Fruit fly (Drosophila melanogaster): ENCODE data around the gene red.

DNA sequence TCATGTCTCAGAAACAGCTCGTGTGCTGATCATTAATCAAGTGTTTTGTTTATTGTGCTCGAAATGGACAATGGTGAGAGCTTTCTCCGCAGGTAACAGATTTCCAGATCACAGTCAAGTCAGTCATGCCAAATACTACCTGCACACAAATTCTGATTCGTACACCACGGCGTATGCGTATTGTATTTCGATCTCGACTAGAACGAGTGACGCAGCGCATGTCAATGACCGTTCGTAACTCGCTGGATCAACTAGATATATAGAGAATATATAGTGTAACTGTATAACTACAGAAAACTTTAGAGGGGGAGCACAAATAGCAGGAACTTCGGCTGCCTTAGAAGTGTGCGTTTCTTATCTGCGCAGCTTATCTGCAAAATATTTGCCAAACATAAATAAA lies 7.8 kb downstream of the red start:
- TF ChIP-seq EcR (GFP tag; optimal IDR thresholded peaks at IDR 0.05) (no peak), Dll (optimal IDR thresholded peaks at IDR 0.05) (no peak), pan (optimal IDR thresholded peaks at IDR 0.05) (no peak), CG8478 (optimal IDR thresholded peaks at IDR 0.05) (no peak)
